Fruit fly (Drosophila melanogaster) Kc167 (cell line): ENCODE results near the gene CkIIalpha-i3.

Experiments
- Myc ChIP-seq: fragments of >200 bp; optimal IDR thresholded peaks from 2 replicates; lab custom pipeline; 2017; ENCODE audit warnings: missing external identifiers
- psq ChIP-seq: fragments of >200 bp; optimal IDR thresholded peaks from 2 replicates; lab custom pipeline; 2017; ENCODE audit warnings: missing external identifiers
- ttk ChIP-seq: sonication (Bioruptor generic); optimal IDR thresholded peaks from 2 replicates; lab custom pipeline; 2017; ENCODE audit warnings: missing external identifiers

DNA sequence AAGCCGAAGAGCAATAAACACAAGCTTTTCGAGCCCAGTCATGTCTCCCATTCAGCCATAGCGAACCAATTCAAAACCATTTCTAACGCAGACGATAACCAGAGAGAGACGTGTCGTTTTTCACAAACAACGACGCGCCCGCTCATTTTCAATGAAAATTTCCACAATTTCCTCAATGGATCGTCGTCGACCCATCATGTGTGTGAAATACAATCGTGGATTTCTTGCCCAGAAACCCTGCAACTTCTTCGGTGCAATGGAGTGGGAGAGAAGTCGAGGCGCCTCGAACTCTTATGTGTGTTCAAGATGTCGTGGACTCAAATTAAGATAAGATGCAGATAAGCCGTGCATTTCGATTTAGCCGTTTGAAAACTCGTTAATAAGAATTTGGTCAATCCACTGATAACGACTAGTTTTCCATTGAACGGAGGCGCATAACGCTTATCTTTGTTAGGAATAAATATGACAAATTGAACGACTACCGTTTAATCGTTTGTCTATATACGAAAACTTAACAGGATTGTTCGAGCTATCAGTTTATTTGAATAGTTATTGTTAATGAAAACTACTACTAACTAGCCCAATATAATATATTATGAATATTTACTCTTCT, 37.4 kb upstream of the CkIIalpha-i3 start:
- TF ChIP-seq psq (lab: Kevin White, UChicago) (no peak), ttk (lab: Kevin White, UChicago) (no peak), Myc (lab: Kevin White, UChicago) (no peak)
